Fruit fly (Drosophila melanogaster): ENCODE results near the gene Nprl2.

dm6 chrX:16867622-16868021 lies 16.5 kb downstream of the Nprl2 start:
- TF ChIP-seq PHDP (tag; optimal IDR thresholded peaks at IDR 0.05) = no peak
- no peak for TF ChIP-seq CG34224 (GFP tag; IDR thresholded peaks at IDR 0.05; ENCODE audit: partially characterized antibody)
- no peak for TF ChIP-seq lola (GFP tag; optimal IDR thresholded peaks at IDR 0.05)
- TF ChIP-seq GATAe (GFP tag; conservative IDR thresholded peaks at IDR 0.05) = no peak
- no peak for TF ChIP-seq CG10321 (GFP tag; IDR thresholded peaks at IDR 0.05)
- no peak for TF ChIP-seq Ets97D (GFP tag; optimal IDR thresholded peaks at IDR 0.05)
- no peak for TF ChIP-seq Hr78 (GFP tag; optimal IDR thresholded peaks at IDR 0.05)
- no peak for TF ChIP-seq CG10267 (tag; optimal IDR thresholded peaks at IDR 0.05)
- TF ChIP-seq ssp (GFP tag; IDR thresholded peaks at IDR 0.05) = no peak
- no peak for TF ChIP-seq her (GFP tag; optimal IDR thresholded peaks at IDR 0.05)
- TF ChIP-seq Hand (GFP tag; optimal IDR thresholded peaks at IDR 0.05) = no peak
- no peak for TF ChIP-seq CG13123 (GFP tag; optimal IDR thresholded peaks at IDR 0.05)
- TF ChIP-seq disco-r (GFP tag; optimal IDR thresholded peaks at IDR 0.05) = no peak
